Fruit fly (Drosophila melanogaster): ENCODE data around the gene Svip.
A peak's percentile ranks its signal among the peaks of the same experiment; 100 is the strongest.

The Svip gene

dm6 chr3L:9373374-9374004 is 14.7 kb downstream of the Svip start (continued):
- TF ChIP-seq Max (GFP tag; optimal IDR thresholded peaks at IDR 0.05) (peak; percentile 30), nau (GFP tag; optimal IDR thresholded peaks at IDR 0.05) (peak; percentile 56), row (GFP tag; IDR thresholded peaks at IDR 0.05) (peak; percentile 66), ranshi (GFP tag; IDR thresholded peaks at IDR 0.05) (peak; percentile 66), wdn (GFP tag; IDR thresholded peaks at IDR 0.05) (peak; percentile 55), BEAF-32 (GFP tag; optimal IDR thresholded peaks at IDR 0.05) (no peak), Chrac-16 (GFP tag; optimal IDR thresholded peaks at IDR 0.05) (peak; percentile 17), gce (GFP tag; IDR thresholded peaks at IDR 0.05) (0 out of 3 replicates have a peak, but pooled peaks have one; percentile 62), Side (GFP tag; optimal IDR thresholded peaks at IDR 0.05) (no peak), Rfx (GFP tag; IDR thresholded peaks at IDR 0.05) (peak; percentile 86), p53 (GFP tag; optimal IDR thresholded peaks at IDR 0.05) (no peak), CG10565 (GFP tag; optimal IDR thresholded peaks at IDR 0.05) (no peak), chif (GFP tag; optimal IDR thresholded peaks at IDR 0.05) (peak in 1 of 2 experiments; percentile 12), BtbVII (GFP tag; optimal IDR thresholded peaks at IDR 0.05) (peak; percentile 73), fd96Cb (tag; optimal IDR thresholded peaks at IDR 0.05) (peak; percentile 61), CG17186 (GFP tag; optimal IDR thresholded peaks at IDR 0.05) (no peak), Nf-YB (GFP tag; optimal IDR thresholded peaks at IDR 0.05) (peak; percentile 30), Hand (GFP tag; optimal IDR thresholded peaks at IDR 0.05) (peak; percentile 67), Pdp1 (GFP tag; optimal IDR thresholded peaks at IDR 0.05) (peak in 1 of 2 experiments; percentile 19), Hr3 (GFP tag; optimal IDR thresholded peaks at IDR 0.05) (peak; percentile 37), Asciz (GFP tag; optimal IDR thresholded peaks at IDR 0.05) (peak; percentile 62), ash1 (GFP tag; optimal IDR thresholded peaks at IDR 0.05) (no peak), NfI (GFP tag; optimal IDR thresholded peaks at IDR 0.05) (peak; percentile 67), CG16813 (GFP tag; IDR thresholded peaks at IDR 0.05; ENCODE audit: partially characterized antibody) (no peak), CG32532 (GFP tag; IDR thresholded peaks at IDR 0.05) (peak; percentile 84), NC2α (GFP tag; optimal IDR thresholded peaks at IDR 0.05) (no peak), CkIIα-i1 (GFP tag; IDR thresholded peaks at IDR 0.05) (no peak), CG12299 (tag; optimal IDR thresholded peaks at IDR 0.05) (peak; percentile 12), CG42726 (GFP tag; IDR thresholded peaks at IDR 0.05; ENCODE audit: partially characterized antibody) (no peak), hth (optimal IDR thresholded peaks at IDR 0.05) (no peak), Camta (GFP tag; optimal IDR thresholded peaks at IDR 0.05) (no peak), CG4424 (GFP tag; optimal IDR thresholded peaks at IDR 0.05) (peak; percentile 81), eyg (GFP tag; optimal IDR thresholded peaks at IDR 0.05) (no peak), corto (GFP tag; optimal IDR thresholded peaks at IDR 0.05) (peak; percentile 5), Oli (tag; optimal IDR thresholded peaks at IDR 0.05) (peak; percentile 72), sna (GFP tag; IDR thresholded peaks at IDR 0.05; ENCODE audit: partially characterized antibody) (peak; percentile 67; the same call in 1 of the 2 replicates), CG15696 (tag; optimal IDR thresholded peaks at IDR 0.05) (no peak), dm (GFP tag; optimal IDR thresholded peaks at IDR 0.05) (no peak), crc (GFP tag; optimal IDR thresholded peaks at IDR 0.05) (no peak), hbn (GFP tag; IDR thresholded peaks at IDR 0.05; ENCODE audit: partially characterized antibody) (no peak), Nf-YC (tag; optimal IDR thresholded peaks at IDR 0.05) (no peak), lola (GFP tag; optimal IDR thresholded peaks at IDR 0.05) (peak in 1 of 3 experiments; percentile 63), Ets97D (GFP tag; optimal IDR thresholded peaks at IDR 0.05) (no peak), HLH54F (GFP tag; optimal IDR thresholded peaks at IDR 0.05) (no peak), CG6791 (GFP tag; IDR thresholded peaks at IDR 0.05; ENCODE audit: partially characterized antibody) (no peak), CG4820 (GFP tag; optimal IDR thresholded peaks at IDR 0.05) (peak; percentile 59), Drgx (GFP tag; IDR thresholded peaks at IDR 0.05) (peak; percentile 88), CG7271 (tag; optimal IDR thresholded peaks at IDR 0.05) (peak; percentile 13), wek (GFP tag; optimal IDR thresholded peaks at IDR 0.05) (no peak)
